Worm (Caenorhabditis elegans): Measurements from ENCODE around the gene K02D10.4.

ce11 chrIII:8745214-8745613 is 34.6 kb downstream of the K02D10.4 start:
- TF ChIP-seq cog-1 (tag; optimal IDR thresholded peaks at IDR 0.05) (no peak), ref-1 (GFP tag; conservative IDR thresholded peaks at IDR 0.05) (no peak), ztf-29 (GFP tag; IDR thresholded peaks at IDR 0.05) (no peak)

Measured in whole organism, midembryonic.